Worm (Caenorhabditis elegans) whole organism, midembryonic: Measurements from ENCODE around the gene ZK721.4.

Source experiments
- T22C8.4 ChIP-seq: fragments of 200-800 bp; sonication (Bioruptor generic); IDR thresholded peaks from 2 replicates; pipeline ENCODE4 v1.3.6; 2022; ENCODE audit warnings: missing genetic modification characterization, missing compliant biosample characterization
- cog-1 ChIP-seq: sonication (generic microtip); optimal IDR thresholded peaks from 2 replicates; lab custom pipeline; 2016; ENCODE audit warnings: missing genetic modification characterization, missing compliant biosample characterization
- flt-1 ChIP-seq: fragments of 200-800 bp; sonication (Bioruptor generic); IDR thresholded peaks from 2 replicates; pipeline ENCODE4 v1.3.6; 2022; ENCODE audit warnings: missing genetic modification characterization, missing compliant biosample characterization
- klf-2 ChIP-seq: fragments of 200-800 bp; sonication (Bioruptor generic); conservative IDR thresholded peaks from 2 replicates; pipeline ENCODE4 v1.3.6; 2022; ENCODE audit warnings: missing genetic modification reagents, missing genetic modification characterization, missing compliant biosample characterization
- med-1 ChIP-seq: sonication (generic microtip); optimal IDR thresholded peaks from 2 replicates; lab custom pipeline; 2017; ENCODE audit warnings: missing genetic modification characterization, mild to moderate bottlenecking, missing compliant biosample characterization, antibody characterized with exemption, missing genetic modification reagents; ENCODE audit not compliant: insufficient read depth
- ref-1 ChIP-seq: fragments of 200-800 bp; sonication (Bioruptor generic); conservative IDR thresholded peaks from 2 replicates; pipeline ENCODE4 v1.3.6; 2022; ENCODE audit warnings: missing genetic modification reagents, missing genetic modification characterization, missing compliant biosample characterization
- tab-1 ChIP-seq: fragments of 200-800 bp; sonication (Bioruptor generic); IDR thresholded peaks from 2 replicates; pipeline ENCODE4 v1.3.6; 2022; ENCODE audit warnings: missing genetic modification characterization, missing compliant biosample characterization
- ztf-23 ChIP-seq: fragments of 200-800 bp; sonication (Bioruptor generic); IDR thresholded peaks from 2 replicates; pipeline ENCODE4 v1.3.6; 2022; ENCODE audit warnings: missing genetic modification reagents, missing genetic modification characterization, missing compliant biosample characterization
- ztf-29 ChIP-seq: fragments of 200-800 bp; sonication (Bioruptor generic); IDR thresholded peaks from 2 replicates; pipeline ENCODE4 v1.3.6; 2022; ENCODE audit warnings: missing genetic modification reagents, missing genetic modification characterization, missing compliant biosample characterization

Gene ZK721.4

DNA sequence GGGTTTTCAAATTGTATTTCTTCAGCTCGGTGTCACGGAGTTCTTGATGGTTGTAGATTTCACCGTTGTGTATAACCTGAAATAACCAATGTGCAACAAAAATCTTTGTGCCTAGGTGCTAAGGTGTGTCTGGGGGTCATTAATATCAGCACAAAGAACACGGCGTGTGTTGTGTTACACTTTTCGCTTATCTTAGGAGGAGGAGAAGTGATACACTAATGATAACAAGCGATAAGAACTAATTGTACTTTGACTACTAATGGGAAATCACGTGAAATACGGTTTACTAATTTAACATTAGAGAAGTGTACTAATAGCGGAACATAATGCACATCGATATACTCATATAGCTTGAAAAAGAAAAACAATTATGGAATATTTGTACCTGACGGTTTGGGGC lies 28.4 kb upstream of the ZK721.4 start:
- TF ChIP-seq klf-2 (GFP tag; lab: Robert Waterston, UW) (no peak), ref-1 (GFP tag; lab: Robert Waterston, UW) (no peak), cog-1 (tag; lab: Kevin White, UChicago) (no peak), med-1 (no peak), ztf-23 (GFP tag; lab: Robert Waterston, UW) (no peak), tab-1 (GFP tag; lab: Robert Waterston, UW) (no peak), ztf-29 (GFP tag; lab: Robert Waterston, UW) (no peak), T22C8.4 (no peak), flt-1 (GFP tag; lab: Robert Waterston, UW) (no peak)

DNA sequence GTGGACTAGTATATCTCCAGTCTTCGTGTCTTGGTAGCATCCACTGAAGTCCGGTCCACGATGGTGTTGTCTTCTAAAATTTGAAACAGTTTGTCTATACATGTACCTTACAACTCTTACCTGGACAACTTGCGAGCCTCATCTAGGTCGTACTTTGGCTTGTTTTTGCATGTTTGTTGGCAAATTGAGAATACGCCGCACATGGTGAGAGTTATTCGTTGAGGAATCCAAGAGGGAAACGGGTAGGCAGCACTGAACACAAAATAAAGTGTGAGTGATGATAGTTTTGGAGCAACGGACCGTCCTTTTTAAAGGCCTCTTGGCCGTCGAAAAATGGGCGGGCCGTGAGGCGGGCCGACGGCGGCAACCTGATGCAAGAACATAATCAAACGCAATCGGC lies 28.0 kb upstream of the ZK721.4 start, which contains the start of gene asns-2:
TSS of gene asns-2 (minus strand) at position 282 of the 400 bp plus-strand sequence.
- TF ChIP-seq ztf-29 (GFP tag; lab: Robert Waterston, UW), result no peak
- no peak for TF ChIP-seq ztf-23 (GFP tag; lab: Robert Waterston, UW)
- TF ChIP-seq flt-1 (GFP tag; lab: Robert Waterston, UW), result no peak
- TF ChIP-seq tab-1 (GFP tag; lab: Robert Waterston, UW), result no peak
- no peak for TF ChIP-seq klf-2 (GFP tag; lab: Robert Waterston, UW)
- TF ChIP-seq T22C8.4, result no peak
- TF ChIP-seq ref-1 (GFP tag; lab: Robert Waterston, UW), result no peak
- no peak for TF ChIP-seq cog-1 (tag; lab: Kevin White, UChicago)
- TF ChIP-seq med-1, result no peak

DNA sequence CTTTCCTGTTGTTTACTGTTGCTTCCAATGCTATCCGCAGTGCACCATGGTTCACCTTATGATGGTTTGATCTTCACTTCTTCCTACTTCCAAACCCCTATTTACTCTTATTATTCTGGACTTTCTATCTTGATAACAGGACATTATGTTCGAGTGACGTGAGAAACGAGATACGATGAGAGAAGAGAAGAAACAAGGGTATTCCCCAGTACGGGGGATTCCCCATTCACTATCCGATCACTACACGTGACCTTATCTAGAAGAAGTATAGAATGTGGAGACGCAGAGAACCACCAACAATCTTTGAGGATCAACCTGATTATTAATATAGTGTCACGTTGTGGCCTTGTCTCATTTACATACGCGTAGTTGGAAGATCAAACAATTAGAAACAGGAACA lies 26.1 kb upstream of the ZK721.4 start:
- TF ChIP-seq T22C8.4 (no peak), tab-1 (GFP tag; lab: Robert Waterston, UW) (no peak), flt-1 (GFP tag; lab: Robert Waterston, UW) (no peak), cog-1 (tag; lab: Kevin White, UChicago) (no peak), ztf-23 (GFP tag; lab: Robert Waterston, UW) (no peak), klf-2 (GFP tag; lab: Robert Waterston, UW) (no peak), ref-1 (GFP tag; lab: Robert Waterston, UW) (no peak), med-1 (no peak), ztf-29 (GFP tag; lab: Robert Waterston, UW) (no peak)

DNA sequence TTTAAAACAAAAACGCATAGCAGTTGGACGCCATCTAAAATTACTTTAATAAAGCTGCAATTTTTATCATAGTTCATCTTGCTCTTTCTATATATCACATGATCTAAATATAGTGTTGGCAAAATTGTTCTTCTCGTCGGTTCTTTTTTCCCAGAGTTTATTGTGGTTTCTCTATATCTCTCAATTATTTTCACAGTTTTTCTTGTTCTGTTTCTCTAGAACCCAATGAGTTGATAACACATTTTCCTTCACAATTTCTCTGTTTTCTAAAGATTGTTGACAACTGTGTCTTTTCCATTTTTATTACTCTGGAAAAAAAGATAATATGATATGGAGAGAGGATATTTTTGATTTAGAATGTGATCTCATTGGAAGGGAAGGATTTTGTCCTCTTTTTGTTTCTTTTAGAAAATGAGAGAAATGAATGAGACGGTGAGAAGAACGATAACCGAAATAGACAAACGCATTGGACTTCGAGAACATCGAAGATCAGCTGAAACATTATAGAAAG lies 24.3 kb upstream of the ZK721.4 start:
- no peak for TF ChIP-seq ztf-23 (GFP tag; lab: Robert Waterston, UW)
- TF ChIP-seq cog-1 (tag; lab: Kevin White, UChicago), result no peak
- no peak for TF ChIP-seq tab-1 (GFP tag; lab: Robert Waterston, UW)
- TF ChIP-seq klf-2 (GFP tag; lab: Robert Waterston, UW), result no peak
- no peak for TF ChIP-seq med-1
- no peak for TF ChIP-seq ztf-29 (GFP tag; lab: Robert Waterston, UW)
- no peak for TF ChIP-seq ref-1 (GFP tag; lab: Robert Waterston, UW)

DNA sequence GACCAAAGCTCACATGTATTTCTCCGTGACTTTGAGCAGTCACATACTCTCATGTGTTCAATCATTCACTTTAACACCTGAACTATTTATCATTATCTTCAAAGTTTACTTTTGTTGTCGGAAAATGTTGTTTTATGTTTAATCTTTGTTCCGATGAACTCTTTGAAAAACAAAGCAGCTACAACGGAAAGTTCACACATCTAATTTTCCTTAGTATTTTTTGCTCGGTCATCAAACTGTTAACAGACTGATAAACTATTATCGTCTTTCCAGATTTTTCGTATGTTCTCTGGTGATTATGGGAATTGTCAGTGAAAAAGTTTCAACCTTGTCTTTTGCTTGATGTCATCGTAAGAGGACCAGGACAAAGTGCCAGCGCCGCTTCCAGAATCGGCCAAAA lies 22.7 kb upstream of the ZK721.4 start:
- TF ChIP-seq flt-1 (GFP tag; lab: Robert Waterston, UW) (no peak), ztf-23 (GFP tag; lab: Robert Waterston, UW) (no peak), ztf-29 (GFP tag; lab: Robert Waterston, UW) (no peak), ref-1 (GFP tag; lab: Robert Waterston, UW) (no peak), cog-1 (tag; lab: Kevin White, UChicago) (no peak), med-1 (no peak), klf-2 (GFP tag; lab: Robert Waterston, UW) (no peak), tab-1 (GFP tag; lab: Robert Waterston, UW) (no peak), T22C8.4 (no peak)

DNA sequence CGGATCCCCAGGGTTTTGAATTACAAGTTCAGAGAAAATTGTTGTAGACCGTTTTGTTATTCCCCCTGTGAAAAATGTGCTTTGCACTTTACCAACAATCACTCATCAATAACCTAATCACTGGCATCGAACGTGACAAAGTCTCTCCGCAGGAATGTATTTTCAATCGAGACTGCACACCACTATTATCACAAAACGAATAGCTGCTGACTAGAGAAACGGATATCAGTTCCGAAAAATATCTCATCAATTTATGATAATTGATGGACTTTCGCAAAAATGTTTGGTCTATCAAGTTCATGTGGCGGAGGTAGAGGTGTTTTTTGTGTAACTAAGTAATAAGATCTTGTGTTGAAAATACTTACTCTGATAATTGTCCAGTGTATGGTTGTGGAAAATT lies 17.6 kb upstream of the ZK721.4 start:
- TF ChIP-seq ref-1 (GFP tag; lab: Robert Waterston, UW) (no peak), tab-1 (GFP tag; lab: Robert Waterston, UW) (no peak), cog-1 (tag; lab: Kevin White, UChicago) (no peak), ztf-23 (GFP tag; lab: Robert Waterston, UW) (no peak), ztf-29 (GFP tag; lab: Robert Waterston, UW) (no peak), flt-1 (GFP tag; lab: Robert Waterston, UW) (no peak), T22C8.4 (no peak), med-1 (no peak), klf-2 (GFP tag; lab: Robert Waterston, UW) (no peak)

DNA sequence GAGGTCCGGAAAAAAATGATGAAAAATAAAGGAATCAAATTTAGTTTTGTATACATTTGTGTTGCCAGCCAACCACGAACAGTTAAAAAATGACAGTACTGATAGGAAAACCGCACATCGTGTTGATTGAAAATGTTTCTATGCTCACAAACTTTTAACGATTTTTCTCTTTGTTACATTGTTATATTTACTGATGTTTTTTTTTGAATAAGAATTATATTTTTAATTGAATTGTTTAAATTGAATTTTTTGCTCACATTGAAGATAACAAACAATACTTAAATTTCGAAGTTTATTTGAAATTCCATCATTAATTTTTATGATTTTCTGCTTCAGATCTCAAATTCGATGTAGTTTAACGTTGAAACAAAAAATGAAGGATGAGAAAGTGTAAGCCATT lies 17.2 kb upstream of the ZK721.4 start, which contains the start of gene M02D8.5:
TSS of gene M02D8.5 (minus strand) at position 101 of the 400 bp plus-strand sequence.
- TF ChIP-seq ztf-23 (GFP tag; lab: Robert Waterston, UW) (no peak), med-1 (no peak), flt-1 (GFP tag; lab: Robert Waterston, UW) (no peak), ztf-29 (GFP tag; lab: Robert Waterston, UW) (no peak), T22C8.4 (no peak), klf-2 (GFP tag; lab: Robert Waterston, UW) (no peak), tab-1 (GFP tag; lab: Robert Waterston, UW) (no peak), cog-1 (tag; lab: Kevin White, UChicago) (no peak), ref-1 (GFP tag; lab: Robert Waterston, UW) (no peak)

DNA sequence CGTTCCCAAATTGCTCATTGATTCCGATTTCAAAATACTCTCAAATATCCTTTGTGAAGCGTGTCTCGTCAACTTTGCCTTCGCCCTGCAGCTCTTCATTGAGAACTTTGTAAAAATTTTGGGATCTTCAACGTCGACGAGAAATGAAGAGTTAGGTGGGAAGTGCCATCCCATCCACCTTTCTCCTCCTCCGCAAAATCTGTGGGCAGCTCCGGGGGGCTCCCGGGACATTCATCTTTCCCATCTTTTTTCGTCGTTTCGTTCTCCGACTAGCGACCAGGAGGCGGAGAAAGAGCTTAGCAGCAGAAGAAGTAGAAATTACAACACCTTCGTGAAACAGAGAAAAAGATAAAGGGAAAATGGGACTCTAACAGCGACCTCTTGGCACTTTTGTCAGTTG lies 15.7 kb upstream of the ZK721.4 start:
- TF ChIP-seq ref-1 (GFP tag; lab: Robert Waterston, UW) (no peak), med-1 (no peak), ztf-23 (GFP tag; lab: Robert Waterston, UW) (no peak), tab-1 (GFP tag; lab: Robert Waterston, UW) (no peak), klf-2 (GFP tag; lab: Robert Waterston, UW) (no peak), cog-1 (tag; lab: Kevin White, UChicago) (no peak), flt-1 (GFP tag; lab: Robert Waterston, UW) (no peak), ztf-29 (GFP tag; lab: Robert Waterston, UW) (no peak), T22C8.4 (no peak)

DNA sequence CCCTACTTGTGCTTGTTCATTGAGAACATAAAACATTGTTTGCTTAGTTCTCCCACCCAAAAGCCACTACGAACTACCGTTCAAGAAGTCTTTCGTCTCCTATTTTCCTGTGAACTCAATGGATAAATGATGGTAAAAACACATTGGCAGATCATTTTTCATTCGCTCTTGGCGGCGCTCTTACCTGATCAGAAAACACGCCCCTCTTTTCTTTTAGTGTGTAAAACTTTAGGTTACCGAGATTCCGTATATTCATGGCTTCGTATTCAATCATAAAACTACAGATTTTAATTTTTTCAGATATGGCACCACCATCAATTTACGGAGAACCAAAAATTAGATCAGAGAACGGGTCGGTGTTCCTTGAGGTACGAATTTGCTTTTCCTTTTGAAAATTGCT lies 15.1 kb upstream of the ZK721.4 start, which contains the start of gene zig-12:
TSS of gene zig-12 (plus strand) at position 301 of the 400 bp plus-strand sequence.
- TF ChIP-seq T22C8.4 (no peak), ztf-23 (GFP tag; lab: Robert Waterston, UW) (no peak), tab-1 (GFP tag; lab: Robert Waterston, UW) (no peak), cog-1 (tag; lab: Kevin White, UChicago) (no peak), flt-1 (GFP tag; lab: Robert Waterston, UW) (no peak), med-1 (no peak), ref-1 (GFP tag; lab: Robert Waterston, UW) (no peak), ztf-29 (GFP tag; lab: Robert Waterston, UW) (no peak), klf-2 (GFP tag; lab: Robert Waterston, UW) (no peak)
